Worm (Caenorhabditis elegans): Measurements from ENCODE around the gene Y67D8A.2.

The Y67D8A.2 gene

ce11 chrIV:3294553-3295185 is 72.4 kb downstream of the Y67D8A.2 start, which contains the start of gene W08E12.7 (continued):
- TF ChIP-seq chd-7 (tag; optimal IDR thresholded peaks at IDR 0.05) (no peak), rec-8 (tag; optimal IDR thresholded peaks at IDR 0.05) (peak; percentile 32 to 36), unc-62 (GFP tag; optimal IDR thresholded peaks at IDR 0.05) (no peak), pha-4 (tag; optimal IDR thresholded peaks at IDR 0.05) (peak; percentile 95), snpc-4 (GFP tag; optimal IDR thresholded peaks at IDR 0.05) (peak; percentile 60), snpc-4 (tag; optimal IDR thresholded peaks at IDR 0.05) (peak; percentile 54 to 85 (median 80)), egl-18 (GFP tag; IDR thresholded peaks at IDR 0.05) (no peak), hmg-1.2 (GFP tag; IDR thresholded peaks at IDR 0.05) (peak; percentile 86), nfyb-1 (GFP tag; IDR thresholded peaks at IDR 0.05) (peak; percentile 74), gei-17 (GFP tag; optimal IDR thresholded peaks at IDR 0.05) (no peak), F49E8.2 (tag; optimal IDR thresholded peaks at IDR 0.05; ENCODE audit: insufficient read depth) (peak; percentile 94), aptf-3 (GFP tag; IDR thresholded peaks at IDR 0.05) (no peak), ztf-6 (GFP tag; IDR thresholded peaks at IDR 0.05) (peak; percentile 67; the same call in 1 of the 2 replicates), F22D6.2 (tag; optimal IDR thresholded peaks at IDR 0.05) (peak; percentile 55), Y67H2A.10 (GFP tag; conservative IDR thresholded peaks at IDR 0.05) (peak; percentile 85), K11D2.4 (GFP tag; IDR thresholded peaks at IDR 0.05) (peak; percentile 83), B0336.3 (GFP tag; IDR thresholded peaks at IDR 0.05) (peak; percentile 90), ekl-4 (GFP tag; IDR thresholded peaks at IDR 0.05) (peak; percentile 74), zfh-2 (GFP tag; conservative IDR thresholded peaks at IDR 0.05) (no peak), attf-6 (GFP tag; IDR thresholded peaks at IDR 0.05) (0 out of 2 replicates have a peak, but pooled peaks have one; percentile 38), lin-54 (GFP tag; optimal IDR thresholded peaks at IDR 0.05) (peak; percentile 96), atf-7 (tag; optimal IDR thresholded peaks at IDR 0.05) (peak; percentile 14), hrde-1 (tag; optimal IDR thresholded peaks at IDR 0.05; ENCODE audit: borderline replicate concordance) (peak; percentile 32), lag-1 (GFP tag; IDR thresholded peaks at IDR 0.05) (no peak), ZK185.1 (tag; optimal IDR thresholded peaks at IDR 0.05; ENCODE audit: poor library complexity, severe bottlenecking) (peak; percentile 87), mxl-1 (tag; optimal IDR thresholded peaks at IDR 0.05) (no peak), hlh-12 (tag; optimal IDR thresholded peaks at IDR 0.05) (no peak), zim-3 (tag; optimal IDR thresholded peaks at IDR 0.05) (no peak), sea-2 (GFP tag; IDR thresholded peaks at IDR 0.05) (no peak), dpl-1 (GFP tag; optimal IDR thresholded peaks at IDR 0.05) (peak; percentile 93), xnd-1 (tag; optimal IDR thresholded peaks at IDR 0.05) (peak; percentile 61), ceh-40 (GFP tag; IDR thresholded peaks at IDR 0.05) (no peak), fkh-3 (tag; optimal IDR thresholded peaks at IDR 0.05) (no peak), tbx-9 (tag; optimal IDR thresholded peaks at IDR 0.05; ENCODE audit: borderline replicate concordance) (no peak), rpc-1 (optimal IDR thresholded peaks at IDR 0.05) (no peak), rpc-1 (tag; optimal IDR thresholded peaks at IDR 0.05) (no peak), C06A6.2 (GFP tag; conservative IDR thresholded peaks at IDR 0.05) (no peak), K12H6.12 (tag; optimal IDR thresholded peaks at IDR 0.05) (peak; percentile 82), rcor-1 (GFP tag; IDR thresholded peaks at IDR 0.05) (peak; percentile 89), ets-4 (GFP tag; optimal IDR thresholded peaks at IDR 0.05) (no peak), attf-5 (GFP tag; optimal IDR thresholded peaks at IDR 0.05) (peak; percentile 99), F23B12.7 (tag; optimal IDR thresholded peaks at IDR 0.05; ENCODE audit: insufficient read depth) (peak; percentile 95), egrh-3 (GFP tag; IDR thresholded peaks at IDR 0.05) (no peak), tlf-1 (GFP tag; optimal IDR thresholded peaks at IDR 0.05) (peak; percentile 92), Y79H2A.3 (GFP tag; conservative IDR thresholded peaks at IDR 0.05) (peak; percentile 57; the same call in 1 of the 2 replicates), B0261.1 (tag; optimal IDR thresholded peaks at IDR 0.05) (peak; percentile 18), let-607 (tag; optimal IDR thresholded peaks at IDR 0.05) (peak; percentile 60 to 70), hmg-20 (GFP tag; IDR thresholded peaks at IDR 0.05) (0 out of 2 replicates have a peak, but pooled peaks have one; percentile 10)

Measured in whole organism, young adult.